Worm (Caenorhabditis elegans) whole organism, L1 larva: ENCODE measurements around the gene T10G3.1.

ENCODE experiments used
- C16A3.4 ChIP-seq: fragments of 150-350 bp; optimal IDR thresholded peaks from 2 replicates; lab custom pipeline; 2014; ENCODE audit warnings: missing biosample characterization, missing genetic modification characterization
- F16B12.6 ChIP-seq: fragments of 150-350 bp; optimal IDR thresholded peaks from 2 replicates; lab custom pipeline; 2014; ENCODE audit warnings: missing biosample characterization, missing genetic modification characterization
- aha-1 ChIP-seq: fragments of 150-350 bp; optimal IDR thresholded peaks from 2 replicates; lab custom pipeline; 2014; ENCODE audit warnings: missing biosample characterization, missing genetic modification characterization
- aly-2 ChIP-seq: fragments of 150-350 bp; optimal IDR thresholded peaks from 2 replicates; lab custom pipeline; 2014; ENCODE audit warnings: missing biosample characterization, missing genetic modification characterization
- ama-1 ChIP-seq: fragments of 150-350 bp; optimal IDR thresholded peaks from 2 replicates; lab custom pipeline; 2014
- ceh-8 ChIP-seq: fragments of 200-800 bp; sonication (Bioruptor generic); optimal IDR thresholded peaks from 2 replicates; lab custom pipeline; 2018; ENCODE audit warnings: mild to moderate bottlenecking, missing genetic modification characterization, moderate library complexity, missing compliant biosample characterization
- ceh-90 ChIP-seq: sonication (generic microtip); optimal IDR thresholded peaks from 2 replicates; lab custom pipeline; 2016; ENCODE audit warnings: missing genetic modification characterization, missing compliant biosample characterization
- dpl-1 ChIP-seq, 3 experiments: fragments of 150-350 bp in 2 of 3; sonication (generic microtip) in 1 of 3; optimal IDR thresholded peaks; 2 replicates each; lab custom pipeline; 2014 to 2017; ENCODE audit warnings: missing biosample characterization in 3 of 3, missing genetic modification characterization in 3 of 3, missing genetic modification reagents in 3 of 3
- efl-1 ChIP-seq, 4 experiments: fragments of 150-350 bp; optimal IDR thresholded peaks in 3 of 4; peaks in 1 of 4; 1 replicate in 1 of 4; 2 replicates in 3 of 4; lab custom pipeline; 2014; ENCODE audit warnings: missing biosample characterization in 2 of 4, missing genetic modification characterization in 2 of 4, missing genetic modification reagents in 2 of 4
- efl-3 ChIP-seq: fragments of 200-800 bp; sonication (Bioruptor generic); optimal IDR thresholded peaks from 2 replicates; lab custom pipeline; 2018; ENCODE audit warnings: mild to moderate bottlenecking, missing genetic modification characterization, missing compliant biosample characterization
- egl-27 ChIP-seq, 2 experiments: fragments of 150-350 bp in 1 of 2; sonication (generic microtip); optimal IDR thresholded peaks; 3 replicates each; lab custom pipeline; 2017 to 2018; ENCODE audit warnings: missing biosample characterization in 2 of 2, missing genetic modification characterization in 2 of 2, missing genetic modification reagents in 2 of 2
- elt-2 ChIP-seq: sonication (generic microtip); optimal IDR thresholded peaks from 2 replicates; lab custom pipeline; 2016; ENCODE audit warnings: missing genetic modification characterization, mild to moderate bottlenecking, inconsistent platforms, missing compliant biosample characterization, missing genetic modification reagents
- elt-3 ChIP-seq, 6 experiments: fragments of 150-350 bp in 1 of 6; sonication (generic microtip); optimal IDR thresholded peaks; 2 replicates each; lab custom pipeline; 2017 to 2018; ENCODE audit warnings: missing biosample characterization in 6 of 6, missing genetic modification characterization in 6 of 6, inconsistent platforms in 1 of 6
- fkh-10 ChIP-seq: sonication (generic microtip); optimal IDR thresholded peaks from 2 replicates; lab custom pipeline; 2017; ENCODE audit warnings: missing biosample characterization, missing genetic modification reagents, missing genetic modification characterization
- hlh-17 ChIP-seq: fragments of 200-800 bp; sonication (Bioruptor generic); optimal IDR thresholded peaks from 2 replicates; lab custom pipeline; 2018; ENCODE audit warnings: missing genetic modification characterization, mild to moderate bottlenecking, missing compliant biosample characterization, moderate library complexity, borderline replicate concordance
- hlh-4 ChIP-seq: sonication (generic microtip); optimal IDR thresholded peaks from 2 replicates; lab custom pipeline; 2016; ENCODE audit warnings: mild to moderate bottlenecking, missing genetic modification characterization, missing compliant biosample characterization
- jun-1 ChIP-seq: fragments of 150-350 bp; optimal IDR thresholded peaks from 2 replicates; lab custom pipeline; 2014; ENCODE audit warnings: missing biosample characterization, missing genetic modification reagents, missing genetic modification characterization
- lin-14 ChIP-seq: fragments of 200-800 bp; sonication (Bioruptor generic); optimal IDR thresholded peaks from 2 replicates; lab custom pipeline; 2018; ENCODE audit warnings: mild to moderate bottlenecking, missing genetic modification characterization, moderate library complexity, missing compliant biosample characterization
- lin-15B ChIP-seq: fragments of 150-350 bp; sonication (generic microtip); optimal IDR thresholded peaks from 3 replicates; lab custom pipeline; 2014; ENCODE audit warnings: missing biosample characterization, missing genetic modification characterization
- lin-35 ChIP-seq, 2 experiments: fragments of 150-350 bp; optimal IDR thresholded peaks; 2 replicates each; lab custom pipeline; 2014; ENCODE audit warnings: missing biosample characterization in 2 of 2, missing genetic modification characterization in 2 of 2, missing genetic modification reagents in 2 of 2
- lin-39 ChIP-seq: fragments of 150-350 bp; optimal IDR thresholded peaks from 2 replicates; lab custom pipeline; 2014; ENCODE audit warnings: missing biosample characterization, missing genetic modification reagents, missing genetic modification characterization
- lsy-2 ChIP-seq, 2 experiments: fragments of 150-350 bp; optimal IDR thresholded peaks; 2 replicates each; lab custom pipeline; 2014; ENCODE audit warnings: missing biosample characterization in 2 of 2, missing genetic modification characterization in 2 of 2
- mab-9 ChIP-seq: fragments of 200-800 bp; sonication (Bioruptor generic); IDR thresholded peaks from 2 replicates; pipeline ENCODE4 v1.3.6; 2022; ENCODE audit warnings: missing genetic modification reagents, missing genetic modification characterization, missing compliant biosample characterization
- mdl-1 ChIP-seq, 2 experiments: fragments of 150-350 bp; optimal IDR thresholded peaks; 2 replicates each; lab custom pipeline; 2014 to 2017; ENCODE audit warnings: missing biosample characterization in 2 of 2, missing genetic modification characterization in 2 of 2, inconsistent platforms in 1 of 2
- nhr-19 ChIP-seq: fragments of 200-800 bp; sonication (Bioruptor generic); conservative IDR thresholded peaks from 2 replicates; pipeline ENCODE4 v1.3.6; 2022; ENCODE audit warnings: missing genetic modification characterization, missing compliant biosample characterization
- nhr-20 ChIP-seq: sonication (generic microtip); optimal IDR thresholded peaks from 2 replicates; lab custom pipeline; 2016; ENCODE audit warnings: mild to moderate bottlenecking, missing genetic modification characterization, missing compliant biosample characterization
- nhr-237 ChIP-seq: fragments of 150-350 bp; optimal IDR thresholded peaks from 2 replicates; lab custom pipeline; 2014; ENCODE audit warnings: missing biosample characterization, missing genetic modification characterization
- nhr-71 ChIP-seq: sonication (generic microtip); optimal IDR thresholded peaks from 2 replicates; lab custom pipeline; 2016; ENCODE audit warnings: mild to moderate bottlenecking, missing genetic modification characterization, moderate library complexity, missing compliant biosample characterization
- nhr-76 ChIP-seq: sonication (generic microtip); optimal IDR thresholded peaks from 2 replicates; lab custom pipeline; 2017; ENCODE audit warnings: missing biosample characterization, missing genetic modification characterization
- nhr-84 ChIP-seq: sonication (generic microtip); optimal IDR thresholded peaks from 2 replicates; lab custom pipeline; 2017; ENCODE audit warnings: missing biosample characterization, missing genetic modification characterization
- nhr-85 ChIP-seq: sonication (generic microtip); peaks from one replicate; lab custom pipeline; 2016; ENCODE audit warnings: missing genetic modification characterization, inconsistent platforms, missing compliant biosample characterization
- nhr-90 ChIP-seq: sonication (generic microtip); optimal IDR thresholded peaks from 2 replicates; lab custom pipeline; 2016; ENCODE audit warnings: mild to moderate bottlenecking, missing genetic modification characterization, missing compliant biosample characterization; ENCODE audit not compliant: poor library complexity
- pax-3 ChIP-seq: fragments of 200-800 bp; sonication (Bioruptor generic); optimal IDR thresholded peaks from 2 replicates; lab custom pipeline; 2018; ENCODE audit warnings: mild to moderate bottlenecking, missing genetic modification characterization, moderate library complexity, missing compliant biosample characterization
- skn-1 ChIP-seq: fragments of 150-350 bp; optimal IDR thresholded peaks from 2 replicates; lab custom pipeline; 2014; ENCODE audit warnings: missing biosample characterization, missing genetic modification characterization
- snpc-4 ChIP-seq: fragments of 150-350 bp; optimal IDR thresholded peaks from 2 replicates; lab custom pipeline; 2014; ENCODE audit warnings: missing biosample characterization, missing genetic modification characterization
- snu-23 ChIP-seq: sonication (generic microtip); optimal IDR thresholded peaks from 2 replicates; lab custom pipeline; 2016; ENCODE audit warnings: missing genetic modification characterization, missing compliant biosample characterization
- sox-4 ChIP-seq: sonication (generic microtip); optimal IDR thresholded peaks from 2 replicates; lab custom pipeline; 2016; ENCODE audit warnings: missing genetic modification characterization, missing compliant biosample characterization
- sptf-1 ChIP-seq: fragments of 150-350 bp; optimal IDR thresholded peaks from 2 replicates; lab custom pipeline; 2014; ENCODE audit warnings: missing biosample characterization, missing genetic modification characterization
- swsn-7 ChIP-seq: sonication (generic microtip); optimal IDR thresholded peaks from 2 replicates; lab custom pipeline; 2016; ENCODE audit warnings: missing genetic modification characterization, missing compliant biosample characterization
- tbx-2 ChIP-seq: sonication (generic microtip); optimal IDR thresholded peaks from 2 replicates; lab custom pipeline; 2016; ENCODE audit warnings: missing genetic modification characterization, missing compliant biosample characterization
- unc-86 ChIP-seq: sonication (generic microtip); optimal IDR thresholded peaks from 2 replicates; lab custom pipeline; 2016; ENCODE audit warnings: missing genetic modification characterization, missing compliant biosample characterization
- unc-98 ChIP-seq: fragments of 200-800 bp; sonication (Bioruptor generic); IDR thresholded peaks from 2 replicates; pipeline ENCODE4 v1.3.6; 2022; ENCODE audit warnings: missing genetic modification characterization, missing compliant biosample characterization
- xbp-1 ChIP-seq: sonication (generic microtip); optimal IDR thresholded peaks from 2 replicates; lab custom pipeline; 2016; ENCODE audit warnings: missing genetic modification characterization, missing compliant biosample characterization
- zag-1 ChIP-seq: fragments of 150-350 bp; optimal IDR thresholded peaks from 2 replicates; lab custom pipeline; 2014; ENCODE audit warnings: missing biosample characterization, missing genetic modification characterization
- zip-4 ChIP-seq: fragments of 200-800 bp; sonication (Bioruptor generic); optimal IDR thresholded peaks from 2 replicates; lab custom pipeline; 2018; ENCODE audit warnings: mild to moderate bottlenecking, missing genetic modification characterization, moderate library complexity, missing compliant biosample characterization

The T10G3.1 gene

ce11 chrV:13457858-13458257, 15.6 kb downstream of the T10G3.1 start, which contains the start of gene F25H9.2 (continued):
- TF ChIP-seq nhr-76 (tag; lab: Kevin White, UChicago) = no peak
- TF ChIP-seq ama-1 (lab: Kevin White, UChicago) = no peak
- no peak for TF ChIP-seq pax-3 (tag; lab: Kevin White, UChicago)
- peak; percentile 5 to 37 for TF ChIP-seq efl-1 (optimal IDR thresholded peaks at IDR 0.05; lab: Kevin White, UChicago)
- peak; percentile 36 to 43 for TF ChIP-seq efl-1 (GFP tag; optimal IDR thresholded peaks at IDR 0.05 in 1 of 2; lab: Kevin White, UChicago)
- no peak for TF ChIP-seq elt-3 (tag; optimal IDR thresholded peaks at IDR 0.05; lab: Kevin White, UChicago)
- TF ChIP-seq C16A3.4 = peak; percentile 46
- TF ChIP-seq hlh-4 (tag; lab: Kevin White, UChicago) = no peak
- TF ChIP-seq zag-1 (tag; lab: Kevin White, UChicago) = no peak
- no peak for TF ChIP-seq skn-1
- no peak for TF ChIP-seq mab-9 (GFP tag; lab: Robert Waterston, UW)
- TF ChIP-seq fkh-10 (GFP tag; lab: Kevin White, UChicago) = no peak

ce11 chrV:13455448-13455847, 18.0 kb downstream of the T10G3.1 start, which contains the start of gene lurp-3:
lurp-3 (plus strand) TSS chrV:13455748.
- no peak for TF ChIP-seq nhr-237 (tag; lab: Kevin White, UChicago)
- no peak for TF ChIP-seq hlh-17 (GFP tag; lab: Kevin White, UChicago)

ce11 chrV:13453334-13453733, 20.1 kb downstream of the T10G3.1 start, which contains the start of gene lurp-2:
lurp-2 (plus strand) TSS chrV:13453634.
- no peak for TF ChIP-seq zip-4
- no peak for TF ChIP-seq mdl-1 (tag; optimal IDR thresholded peaks at IDR 0.05; lab: Kevin White, UChicago)
- no peak for TF ChIP-seq lin-39 (tag; lab: Kevin White, UChicago)
- no peak for TF ChIP-seq xbp-1 (tag; lab: Kevin White, UChicago)
- TF ChIP-seq sox-4 = no peak
- TF ChIP-seq efl-3 (GFP tag; lab: Kevin White, UChicago) = no peak

ce11 chrV:13445229-13445949, 28.1 kb downstream of the T10G3.1 start, which contains the start of gene Y2H9A.4:
Y2H9A.4 (plus strand) TSS chrV:13445899.
- TF ChIP-seq lin-35 (GFP tag; optimal IDR thresholded peaks at IDR 0.05; lab: Kevin White, UChicago) (no peak), unc-86 (tag; lab: Kevin White, UChicago) (no peak), jun-1 (tag; lab: Kevin White, UChicago) (no peak), ceh-90 (no peak), nhr-84 (no peak), nhr-237 (tag; lab: Kevin White, UChicago) (no peak), nhr-85 (tag; lab: Kevin White, UChicago) (peak; percentile 80), hlh-4 (tag; lab: Kevin White, UChicago) (no peak), nhr-71 (tag; lab: Kevin White, UChicago) (peak; percentile 38), F16B12.6 (tag; lab: Kevin White, UChicago) (no peak), C16A3.4 (no peak), ceh-8 (GFP tag; lab: Kevin White, UChicago) (no peak), efl-1 (optimal IDR thresholded peaks at IDR 0.05; lab: Kevin White, UChicago) (peak in 1 of 2 experiments; percentile 4), efl-1 (GFP tag; optimal IDR thresholded peaks at IDR 0.05 in 1 of 2; lab: Kevin White, UChicago) (no peak), sptf-1 (tag; lab: Kevin White, UChicago) (no peak), egl-27 (tag; optimal IDR thresholded peaks at IDR 0.05; lab: Kevin White, UChicago) (no peak), swsn-7 (tag; lab: Kevin White, UChicago) (no peak), aly-2 (tag; lab: Kevin White, UChicago) (no peak), snpc-4 (tag; lab: Kevin White, UChicago) (no peak), nhr-90 (tag; lab: Kevin White, UChicago) (no peak), unc-98 (GFP tag; lab: Robert Waterston, UW) (no peak), snu-23 (peak; percentile 49), nhr-20 (tag; lab: Kevin White, UChicago) (peak; percentile 46), lin-14 (GFP tag; lab: Kevin White, UChicago) (no peak), elt-2 (tag; lab: Kevin White, UChicago) (no peak), dpl-1 (GFP tag; optimal IDR thresholded peaks at IDR 0.05; lab: Kevin White, UChicago) (no peak), lin-15B (tag; lab: Kevin White, UChicago) (no peak), lsy-2 (tag; optimal IDR thresholded peaks at IDR 0.05; lab: Kevin White, UChicago) (peak; percentile 5 to 37), mdl-1 (tag; optimal IDR thresholded peaks at IDR 0.05; lab: Kevin White, UChicago) (no peak), nhr-19 (GFP tag; lab: Robert Waterston, UW) (no peak), zag-1 (tag; lab: Kevin White, UChicago) (no peak), aha-1 (tag; lab: Kevin White, UChicago) (no peak), tbx-2 (tag; lab: Kevin White, UChicago) (no peak)
